Worm (Caenorhabditis elegans) whole organism, L2 larva: Measurements from ENCODE around the gene H03A11.13.

ENCODE experiments used
- F13H6.1 ChIP-seq: sonication (generic microtip); optimal IDR thresholded peaks from 2 replicates; lab custom pipeline; 2016; ENCODE audit warnings: missing genetic modification characterization, missing compliant biosample characterization
- lin-39 ChIP-seq: fragments of 150-350 bp; optimal IDR thresholded peaks from 2 replicates; lab custom pipeline; 2014; ENCODE audit warnings: missing biosample characterization, missing genetic modification reagents, missing genetic modification characterization
- nhr-12 ChIP-seq: fragments of 150-350 bp; optimal IDR thresholded peaks from 2 replicates; lab custom pipeline; 2014; ENCODE audit warnings: missing biosample characterization, missing genetic modification characterization
- nhr-25 ChIP-seq: fragments of 150-350 bp; sonication (generic microtip); optimal IDR thresholded peaks from 3 replicates; lab custom pipeline; 2014; ENCODE audit warnings: missing biosample characterization, missing genetic modification characterization
- nhr-6 ChIP-seq: fragments of 150-350 bp; optimal IDR thresholded peaks from 2 replicates; lab custom pipeline; 2014; ENCODE audit warnings: missing biosample characterization, missing genetic modification characterization
- snpc-4 ChIP-seq: fragments of 150-350 bp; optimal IDR thresholded peaks from 2 replicates; lab custom pipeline; 2014; ENCODE audit warnings: missing biosample characterization, missing genetic modification characterization

DNA sequence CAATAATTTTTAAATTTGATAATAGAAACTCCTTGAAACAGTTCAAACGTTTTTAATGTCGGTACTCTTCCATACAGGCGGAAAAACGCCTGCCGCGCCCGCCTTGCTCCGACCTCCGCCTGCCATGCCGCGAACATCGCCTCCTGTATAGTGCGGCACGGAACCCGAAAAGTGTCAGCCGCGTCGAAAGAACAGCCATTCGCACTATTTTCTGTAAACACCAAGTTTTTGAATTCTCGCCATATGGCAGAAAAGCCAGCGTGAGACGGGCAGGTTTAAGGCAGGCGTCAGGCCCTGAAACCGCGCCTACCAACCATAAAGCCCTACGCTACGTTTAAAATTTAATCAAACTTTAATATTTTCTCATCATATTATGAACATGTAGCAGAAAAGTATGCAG, 9.8 kb upstream of the H03A11.13 start:
- TF ChIP-seq nhr-12: no peak
- TF ChIP-seq F13H6.1 (tag; lab: Kevin White, UChicago): no peak
- no peak for TF ChIP-seq lin-39
- TF ChIP-seq nhr-6 (tag; lab: Kevin White, UChicago): no peak
- no peak for TF ChIP-seq nhr-25 (tag; lab: Kevin White, UChicago)
- peak; percentile 70 for TF ChIP-seq snpc-4
